Worm (Caenorhabditis elegans) whole organism, L3 larva: ENCODE data around the gene srx-12.

ENCODE experiments used
- R02D3.7 ChIP-seq: fragments of 150-350 bp; optimal IDR thresholded peaks from 2 replicates; lab custom pipeline; 2014; ENCODE audit warnings: missing biosample characterization, missing genetic modification characterization
- ZK546.5 ChIP-seq: sonication (generic microtip); optimal IDR thresholded peaks from 2 replicates; lab custom pipeline; 2017; ENCODE audit warnings: missing biosample characterization, missing genetic modification characterization
- ama-1 ChIP-seq: fragments of 150-350 bp; optimal IDR thresholded peaks from 2 replicates; lab custom pipeline; 2018
- ceh-82 ChIP-seq: fragments of 150-350 bp; optimal IDR thresholded peaks from 2 replicates; lab custom pipeline; 2014; ENCODE audit warnings: missing biosample characterization, missing genetic modification characterization
- ceh-9 ChIP-seq: sonication (generic microtip); optimal IDR thresholded peaks from 2 replicates; lab custom pipeline; 2018; ENCODE audit warnings: missing biosample characterization, missing genetic modification characterization
- egl-27 ChIP-seq: sonication (generic microtip); optimal IDR thresholded peaks from 4 replicates; lab custom pipeline; 2017; ENCODE audit warnings: missing biosample characterization, missing genetic modification reagents, missing genetic modification characterization
- egl-5 ChIP-seq: fragments of 150-350 bp; optimal IDR thresholded peaks from 2 replicates; lab custom pipeline; 2017; ENCODE audit warnings: missing biosample characterization, missing genetic modification reagents, missing genetic modification characterization, inconsistent platforms
- elt-1 ChIP-seq: fragments of 150-350 bp; optimal IDR thresholded peaks from 2 replicates; lab custom pipeline; 2014; ENCODE audit warnings: missing biosample characterization, missing genetic modification characterization
- elt-2 ChIP-seq: sonication (generic microtip); optimal IDR thresholded peaks from 2 replicates; lab custom pipeline; 2016; ENCODE audit warnings: missing genetic modification reagents, mild to moderate bottlenecking, missing genetic modification characterization, missing compliant biosample characterization
- elt-3 ChIP-seq, 3 experiments: fragments of 150-350 bp in 1 of 3; sonication (generic microtip) in 2 of 3; optimal IDR thresholded peaks; 2 replicates in 2 of 3; 4 replicates in 1 of 3; lab custom pipeline; 2014 to 2017; ENCODE audit warnings: missing biosample characterization in 3 of 3, missing genetic modification characterization in 3 of 3
- fkh-10 ChIP-seq: sonication (generic microtip); optimal IDR thresholded peaks from 2 replicates; lab custom pipeline; 2017; ENCODE audit warnings: missing biosample characterization, missing genetic modification reagents, missing genetic modification characterization
- fkh-2 ChIP-seq: fragments of 150-350 bp; optimal IDR thresholded peaks from 2 replicates; lab custom pipeline; 2014; ENCODE audit warnings: missing biosample characterization, missing genetic modification reagents, missing genetic modification characterization
- hmg-11 ChIP-seq: sonication (generic microtip); optimal IDR thresholded peaks from 2 replicates; lab custom pipeline; 2016; ENCODE audit warnings: missing genetic modification characterization, missing compliant biosample characterization
- jun-1 ChIP-seq: fragments of 150-350 bp; optimal IDR thresholded peaks from 2 replicates; lab custom pipeline; 2014; ENCODE audit warnings: missing biosample characterization, missing genetic modification reagents, missing genetic modification characterization
- lin-15B ChIP-seq: fragments of 150-350 bp; optimal IDR thresholded peaks from 2 replicates; lab custom pipeline; 2014; ENCODE audit warnings: missing biosample characterization, missing genetic modification characterization
- lin-39 ChIP-seq: fragments of 150-350 bp; optimal IDR thresholded peaks from 2 replicates; lab custom pipeline; 2018; ENCODE audit warnings: missing biosample characterization, missing genetic modification reagents, missing genetic modification characterization
- lsy-12 ChIP-seq: sonication (generic microtip); optimal IDR thresholded peaks from 2 replicates; lab custom pipeline; 2016; ENCODE audit warnings: mild to moderate bottlenecking, missing genetic modification characterization, missing compliant biosample characterization
- mdl-1 ChIP-seq: fragments of 150-350 bp; optimal IDR thresholded peaks from 2 replicates; lab custom pipeline; 2014; ENCODE audit warnings: missing biosample characterization, missing genetic modification characterization
- mml-1 ChIP-seq: fragments of 150-350 bp; sonication (generic microtip); optimal IDR thresholded peaks from 3 replicates; lab custom pipeline; 2014; ENCODE audit warnings: missing biosample characterization, missing genetic modification characterization
- nfya-1 ChIP-seq: sonication (generic microtip); optimal IDR thresholded peaks from 2 replicates; lab custom pipeline; 2017; ENCODE audit warnings: missing genetic modification characterization, mild to moderate bottlenecking, missing compliant biosample characterization, antibody characterized with exemption, moderate library complexity; ENCODE audit not compliant: insufficient read depth
- nhr-11 ChIP-seq: fragments of 150-350 bp; optimal IDR thresholded peaks from 2 replicates; lab custom pipeline; 2014; ENCODE audit warnings: missing biosample characterization, missing genetic modification characterization
- nhr-23 ChIP-seq: fragments of 150-350 bp; optimal IDR thresholded peaks from 2 replicates; lab custom pipeline; 2014; ENCODE audit warnings: missing biosample characterization, missing genetic modification reagents, missing genetic modification characterization
- nhr-237 ChIP-seq: fragments of 150-350 bp; optimal IDR thresholded peaks from 2 replicates; lab custom pipeline; 2014; ENCODE audit warnings: missing biosample characterization, missing genetic modification characterization
- nhr-25 ChIP-seq: sonication (generic microtip); optimal IDR thresholded peaks from 2 replicates; lab custom pipeline; 2017; ENCODE audit warnings: missing biosample characterization, missing genetic modification characterization
- nhr-67 ChIP-seq: fragments of 150-350 bp; optimal IDR thresholded peaks from 2 replicates; lab custom pipeline; 2014; ENCODE audit warnings: missing biosample characterization, missing genetic modification characterization
- nhr-76 ChIP-seq: fragments of 150-350 bp; sonication (generic microtip); optimal IDR thresholded peaks from 5 replicates; lab custom pipeline; 2014; ENCODE audit warnings: missing biosample characterization, missing genetic modification characterization
- nhr-77 ChIP-seq: fragments of 150-350 bp; optimal IDR thresholded peaks from 2 replicates; lab custom pipeline; 2014; ENCODE audit warnings: missing biosample characterization, missing genetic modification characterization
- pha-4 ChIP-seq: fragments of 150-350 bp; optimal IDR thresholded peaks from 2 replicates; lab custom pipeline; 2014; ENCODE audit warnings: missing biosample characterization, missing genetic modification reagents, missing genetic modification characterization
- skn-1 ChIP-seq: fragments of 150-350 bp; optimal IDR thresholded peaks from 2 replicates; lab custom pipeline; 2014; ENCODE audit warnings: missing biosample characterization, missing genetic modification characterization
- snpc-4 ChIP-seq: fragments of 150-350 bp; optimal IDR thresholded peaks from 2 replicates; lab custom pipeline; 2014; ENCODE audit warnings: missing biosample characterization, missing genetic modification characterization
- tbx-2 ChIP-seq: sonication (generic microtip); optimal IDR thresholded peaks from 2 replicates; lab custom pipeline; 2016; ENCODE audit warnings: mild to moderate bottlenecking, missing genetic modification characterization, missing compliant biosample characterization
- unc-39 ChIP-seq: sonication (generic microtip); optimal IDR thresholded peaks from 4 replicates; lab custom pipeline; 2017; ENCODE audit warnings: missing biosample characterization, missing genetic modification characterization
- unc-62 ChIP-seq: fragments of 150-350 bp; sonication (generic microtip); optimal IDR thresholded peaks from 4 replicates; lab custom pipeline; 2014; ENCODE audit warnings: missing biosample characterization, missing genetic modification reagents, missing genetic modification characterization
- zag-1 ChIP-seq: fragments of 150-350 bp; optimal IDR thresholded peaks from 2 replicates; lab custom pipeline; 2014; ENCODE audit warnings: missing biosample characterization, missing genetic modification characterization
- ztf-11 ChIP-seq: fragments of 150-350 bp; optimal IDR thresholded peaks from 2 replicates; lab custom pipeline; 2014; ENCODE audit warnings: missing biosample characterization, missing genetic modification characterization

srx-12 gene

DNA sequence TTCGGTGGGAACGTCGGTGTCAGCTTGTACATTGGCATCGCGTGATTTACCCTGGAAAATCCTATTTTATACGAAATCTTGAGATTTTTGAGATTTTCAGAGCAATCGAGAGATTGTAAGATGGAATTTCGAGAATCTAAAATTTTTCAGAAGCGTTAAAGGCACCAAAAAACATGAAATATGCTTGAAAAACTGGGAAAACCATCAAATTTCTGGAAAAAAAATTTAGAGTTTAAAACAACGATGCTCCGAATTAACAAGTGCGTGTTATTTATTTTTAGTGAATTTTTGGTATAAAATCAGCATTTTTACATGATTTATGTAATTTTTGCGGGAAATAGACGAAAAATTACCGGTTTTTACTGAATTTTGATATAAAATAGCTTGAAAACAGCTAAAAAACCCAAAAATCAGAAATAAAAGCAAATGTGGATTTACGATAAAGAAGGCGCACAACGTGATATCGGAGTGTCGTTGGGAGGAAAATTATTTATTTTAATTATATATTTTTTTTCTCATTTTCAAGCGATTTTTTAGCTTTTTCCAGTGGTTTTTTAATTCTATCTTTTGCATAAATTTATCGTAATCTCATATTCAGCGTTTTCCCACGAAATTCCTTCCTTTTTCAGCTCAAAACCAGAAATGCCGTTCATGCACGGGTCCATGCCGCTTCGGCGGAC lies 10.6 kb downstream of the srx-12 start, which contains the start of the genes Y55F3AM.13 and mrps-25:
TSS of gene Y55F3AM.13 (minus strand) at position 51 of the 680 bp plus-strand sequence.
TSS of gene mrps-25 (plus strand) at position 630 of the 680 bp plus-strand sequence.
- TF ChIP-seq nhr-25 (tag; lab: Kevin White, UChicago) (no peak), elt-2 (tag; lab: Kevin White, UChicago) (no peak), lsy-12 (tag; lab: Kevin White, UChicago) (no peak), nhr-23 (no peak), mdl-1 (no peak), lin-39 (tag; lab: Kevin White, UChicago) (no peak), R02D3.7 (tag; lab: Kevin White, UChicago) (peak; percentile 90), hmg-11 (tag; lab: Kevin White, UChicago) (peak; percentile 40), tbx-2 (tag; lab: Kevin White, UChicago) (no peak), pha-4 (tag; lab: Kevin White, UChicago) (peak; percentile 59), nhr-67 (no peak), elt-3 (tag; optimal IDR thresholded peaks at IDR 0.05; lab: Kevin White, UChicago) (no peak), ceh-9 (tag; lab: Kevin White, UChicago) (no peak), egl-5 (tag; lab: Kevin White, UChicago) (no peak), lin-15B (tag; lab: Kevin White, UChicago) (peak; percentile 65), nhr-11 (tag; lab: Kevin White, UChicago) (no peak), egl-27 (tag; lab: Kevin White, UChicago) (no peak), ceh-82 (tag; lab: Kevin White, UChicago) (no peak), fkh-2 (tag; lab: Kevin White, UChicago) (no peak), fkh-10 (GFP tag; lab: Kevin White, UChicago) (no peak), nhr-237 (tag; lab: Kevin White, UChicago) (no peak), nfya-1 (tag; lab: Kevin White, UChicago) (peak; percentile 20), nhr-76 (tag; lab: Kevin White, UChicago) (no peak), ama-1 (lab: Kevin White, UChicago) (no peak), zag-1 (tag; lab: Kevin White, UChicago) (no peak), unc-39 (tag; lab: Kevin White, UChicago) (no peak), ZK546.5 (tag; lab: Kevin White, UChicago) (no peak), skn-1 (no peak)

DNA sequence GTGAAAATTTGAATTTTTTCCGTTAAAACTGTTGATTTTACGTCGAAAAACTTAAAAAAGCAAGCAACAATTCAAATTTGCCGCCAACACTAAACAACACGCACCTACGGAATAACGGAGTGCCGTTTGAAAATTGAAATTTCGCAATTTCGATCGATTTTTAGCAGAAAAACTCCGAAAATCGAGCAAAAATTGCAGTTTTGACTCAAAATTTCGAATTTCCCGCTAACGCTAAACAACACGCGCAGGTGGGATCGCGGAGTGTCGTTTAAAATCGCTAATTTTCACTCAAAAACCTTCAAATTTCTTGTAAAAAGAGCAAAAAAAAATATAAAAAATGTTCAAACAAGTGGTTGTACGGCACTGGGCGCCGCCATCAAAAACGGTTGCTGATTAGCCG lies 12.7 kb downstream of the srx-12 start:
- TF ChIP-seq skn-1 (no peak), nhr-23 (no peak), tbx-2 (tag; lab: Kevin White, UChicago) (no peak), fkh-10 (GFP tag; lab: Kevin White, UChicago) (no peak), zag-1 (tag; lab: Kevin White, UChicago) (no peak), mml-1 (tag; lab: Kevin White, UChicago) (no peak), snpc-4 (tag; lab: Kevin White, UChicago) (no peak), elt-3 (tag; optimal IDR thresholded peaks at IDR 0.05; lab: Kevin White, UChicago) (no peak), nhr-77 (tag; lab: Kevin White, UChicago) (no peak), pha-4 (tag; lab: Kevin White, UChicago) (no peak), nhr-67 (no peak), elt-1 (tag; lab: Kevin White, UChicago) (no peak), hmg-11 (tag; lab: Kevin White, UChicago) (no peak), ceh-9 (tag; lab: Kevin White, UChicago) (no peak), jun-1 (tag; lab: Kevin White, UChicago) (no peak), egl-27 (tag; lab: Kevin White, UChicago) (no peak), unc-39 (tag; lab: Kevin White, UChicago) (no peak), egl-5 (tag; lab: Kevin White, UChicago) (no peak), ztf-11 (tag; lab: Kevin White, UChicago) (no peak), nhr-11 (tag; lab: Kevin White, UChicago) (no peak)

DNA sequence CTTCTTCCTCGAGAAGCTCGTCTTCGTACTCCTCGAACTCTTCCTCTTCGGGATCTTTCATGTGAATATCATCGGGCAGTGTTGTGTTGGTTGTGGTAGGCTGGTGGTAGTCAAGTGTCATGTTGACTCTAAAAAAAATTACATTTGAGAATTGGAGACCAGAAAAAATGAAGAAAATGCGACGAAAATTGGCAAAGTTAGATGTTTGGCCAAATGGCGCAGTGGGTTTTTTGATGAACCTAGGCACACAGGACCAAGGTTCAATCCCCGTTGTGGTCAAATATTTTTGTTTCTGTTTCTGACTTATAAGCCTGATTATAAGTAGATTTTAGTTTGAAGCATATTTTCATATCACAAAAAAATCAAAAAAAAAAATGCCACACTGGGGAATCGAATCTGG lies 17.3 kb downstream of the srx-12 start:
- no peak for TF ChIP-seq fkh-2 (tag; lab: Kevin White, UChicago)
- no peak for TF ChIP-seq unc-62 (GFP tag; lab: Kevin White, UChicago)
